Worm (Caenorhabditis elegans) whole organism, late embryonic: ENCODE results near the gene K07D4.6.

Experiments used
- nfya-1 ChIP-seq: sonication (generic microtip); optimal IDR thresholded peaks from 2 replicates; lab custom pipeline; 2017; ENCODE audit warnings: missing genetic modification characterization, mild to moderate bottlenecking, missing compliant biosample characterization, antibody characterized with exemption, moderate library complexity
- ztf-16 ChIP-seq: sonication (generic microtip); optimal IDR thresholded peaks from 2 replicates; lab custom pipeline; 2017; ENCODE audit warnings: missing genetic modification characterization, missing compliant biosample characterization

- TF ChIP-seq ztf-16 (tag; lab: Kevin White, UChicago) (no peak), nfya-1 (tag; lab: Kevin White, UChicago) (no peak)
Observed at ce11 chrII:4068141-4068540, 49.6 kb upstream of the K07D4.6 start.
